Fruit fly (Drosophila melanogaster): ENCODE measurements around the gene Jasper.

The Jasper gene

dm6 chr3R:30056592-30057135, 4.3 kb downstream of the Jasper start, which contains the start of the genes CG7950 and Rpp14a (continued):
- TF ChIP-seq jigr1 (GFP tag; IDR thresholded peaks at IDR 0.05), result no peak
- TF ChIP-seq C15 (GFP tag; IDR thresholded peaks at IDR 0.05), result no peak
- peak; percentile 44 for TF ChIP-seq CG12236 (GFP tag; optimal IDR thresholded peaks at IDR 0.05)
- peak; percentile 42 for TF ChIP-seq HHEX (GFP tag; optimal IDR thresholded peaks at IDR 0.05)
- TF ChIP-seq Antp (GFP tag; optimal IDR thresholded peaks at IDR 0.05), result peak; percentile 42
- peak; percentile 62 for TF ChIP-seq kni (GFP tag; optimal IDR thresholded peaks at IDR 0.05)
- TF ChIP-seq lilli (GFP tag; optimal IDR thresholded peaks at IDR 0.05), result peak; percentile 92
- peak; percentile 75 for TF ChIP-seq Max (GFP tag; optimal IDR thresholded peaks at IDR 0.05)
- peak; percentile 69 for TF ChIP-seq CG15601 (tag; optimal IDR thresholded peaks at IDR 0.05)
- no peak for TF ChIP-seq CG3065 (GFP tag; optimal IDR thresholded peaks at IDR 0.05)
- TF ChIP-seq so (GFP tag; IDR thresholded peaks at IDR 0.05), result peak; percentile 77; the same call in 2 of the 3 replicates
- peak in 1 of 2 experiments; percentile 2 for TF ChIP-seq insv (GFP tag; optimal IDR thresholded peaks at IDR 0.05)
- peak; percentile 88 for TF ChIP-seq HLH54F (GFP tag; optimal IDR thresholded peaks at IDR 0.05)
- TF ChIP-seq Poxn (GFP tag; IDR thresholded peaks at IDR 0.05), result peak; percentile 59; the same call in 1 of the 2 replicates
- peak; percentile 80 for TF ChIP-seq trem (tag; optimal IDR thresholded peaks at IDR 0.05)
- peak; percentile 70 for TF ChIP-seq ind (GFP tag; optimal IDR thresholded peaks at IDR 0.05)
- no peak for TF ChIP-seq TFAM (GFP tag; optimal IDR thresholded peaks at IDR 0.05)
- peak; percentile 21; the same call in 1 of the 3 replicates for TF ChIP-seq z (GFP tag; IDR thresholded peaks at IDR 0.05)
- peak; percentile 94 for TF ChIP-seq CG2120 (GFP tag; optimal IDR thresholded peaks at IDR 0.05)
- TF ChIP-seq CG34224 (GFP tag; IDR thresholded peaks at IDR 0.05; ENCODE audit: partially characterized antibody), result 0 out of 3 replicates have a peak, but pooled peaks have one; percentile 27
- TF ChIP-seq Tbp (GFP tag; optimal IDR thresholded peaks at IDR 0.05), result no peak
- peak; percentile 82 for TF ChIP-seq CG12769 (tag; optimal IDR thresholded peaks at IDR 0.05)
- TF ChIP-seq ash1 (GFP tag; optimal IDR thresholded peaks at IDR 0.05), result no peak
- peak; percentile 55 for TF ChIP-seq CG2202 (tag; optimal IDR thresholded peaks at IDR 0.05)
- peak; percentile 82 for TF ChIP-seq gro (GFP tag; optimal IDR thresholded peaks at IDR 0.05)
- peak; percentile 87 for TF ChIP-seq CG30403 (GFP tag; optimal IDR thresholded peaks at IDR 0.05)
- TF ChIP-seq Abd-B (GFP tag; optimal IDR thresholded peaks at IDR 0.05), result peak; percentile 39
- peak; percentile 69 for TF ChIP-seq dm (GFP tag; optimal IDR thresholded peaks at IDR 0.05)
- no peak for TF ChIP-seq CTCF (GFP tag; optimal IDR thresholded peaks at IDR 0.05)
- TF ChIP-seq vnd (GFP tag; IDR thresholded peaks at IDR 0.05; ENCODE audit: partially characterized antibody), result no peak
- peak; percentile 65 for TF ChIP-seq CG8924 (tag; optimal IDR thresholded peaks at IDR 0.05)
- TF ChIP-seq Spps (tag; optimal IDR thresholded peaks at IDR 0.05), result peak; percentile 33
- peak; percentile 38 for TF ChIP-seq crc (GFP tag; optimal IDR thresholded peaks at IDR 0.05)
- TF ChIP-seq yki (optimal IDR thresholded peaks at IDR 0.05), result no peak
- TF ChIP-seq caup (GFP tag; optimal IDR thresholded peaks at IDR 0.05; ENCODE audit: severe bottlenecking), result peak; percentile 69
- TF ChIP-seq trh (GFP tag; optimal IDR thresholded peaks at IDR 0.05), result peak; percentile 64
- peak; percentile 64 for TF ChIP-seq B-H1 (GFP tag; IDR thresholded peaks at IDR 0.05)
- peak; percentile 55 for TF ChIP-seq CG9215 (GFP tag; IDR thresholded peaks at IDR 0.05)
- peak; percentile 70; the same call in 1 of the 2 replicates for TF ChIP-seq CG7372 (GFP tag; IDR thresholded peaks at IDR 0.05)
- TF ChIP-seq CG33213 (GFP tag; optimal IDR thresholded peaks at IDR 0.05), result peak; percentile 69
- peak; percentile 77 for TF ChIP-seq otp (GFP tag; IDR thresholded peaks at IDR 0.05)
- peak; percentile 56 for TF ChIP-seq CG9876 (GFP tag; optimal IDR thresholded peaks at IDR 0.05)
- peak; percentile 61; the same call in 2 of the 3 replicates for TF ChIP-seq CG11695 (GFP tag; IDR thresholded peaks at IDR 0.05)
- peak; percentile 21 for TF ChIP-seq CG30431 (GFP tag; optimal IDR thresholded peaks at IDR 0.05)
- TF ChIP-seq maf-S (GFP tag; optimal IDR thresholded peaks at IDR 0.05), result peak; percentile 74
